Worm (Caenorhabditis elegans) whole organism, L4 larva: ENCODE data around the gene mesp-1.
A peak's percentile ranks its signal among the peaks of the same experiment; 100 is the strongest.

Experiments used
- F26F4.8 ChIP-seq: fragments of 200-800 bp; sonication (Bioruptor generic); conservative IDR thresholded peaks from 2 replicates; pipeline ENCODE4 v1.3.6; 2022; ENCODE audit warnings: missing genetic modification characterization, missing compliant biosample characterization
- F37D6.2 ChIP-seq: sonication (generic microtip); optimal IDR thresholded peaks from 2 replicates; lab custom pipeline; 2016; ENCODE audit warnings: mild to moderate bottlenecking, missing genetic modification characterization, missing compliant biosample characterization
- T20F7.1 ChIP-seq: fragments of 200-800 bp; sonication (Bioruptor generic); optimal IDR thresholded peaks from 2 replicates; lab custom pipeline; 2018; ENCODE audit warnings: mild to moderate bottlenecking, missing genetic modification characterization, missing compliant biosample characterization
- Y105C5A.15 ChIP-seq: fragments of 200-800 bp; sonication (Bioruptor generic); IDR thresholded peaks from 2 replicates; pipeline ENCODE4 v1.3.6; 2022; ENCODE audit warnings: missing genetic modification characterization, missing compliant biosample characterization
- ZK546.5 ChIP-seq, 2 experiments: sonication (generic microtip); optimal IDR thresholded peaks; 2 replicates each; lab custom pipeline; 2017; ENCODE audit warnings: missing biosample characterization in 2 of 2, missing genetic modification characterization in 2 of 2
- aha-1 ChIP-seq: fragments of 150-350 bp; peaks from one replicate; lab custom pipeline; 2014; ENCODE audit warnings: missing biosample characterization, missing genetic modification characterization
- arid-1 ChIP-seq: fragments of 200-800 bp; sonication (Bioruptor generic); conservative IDR thresholded peaks from 2 replicates; pipeline ENCODE4 v1.3.6; 2022; ENCODE audit warnings: missing genetic modification reagents, missing genetic modification characterization, missing compliant biosample characterization
- ceh-20 ChIP-seq: fragments of 200-800 bp; sonication (Bioruptor generic); IDR thresholded peaks from 2 replicates; pipeline ENCODE4 v1.3.6; 2022; ENCODE audit warnings: missing genetic modification reagents, missing genetic modification characterization, missing compliant biosample characterization
- ceh-32 ChIP-seq: sonication (generic microtip); optimal IDR thresholded peaks from 2 replicates; lab custom pipeline; 2016; ENCODE audit warnings: mild to moderate bottlenecking, missing genetic modification characterization, missing compliant biosample characterization; ENCODE audit not compliant: poor library complexity
- ceh-62 ChIP-seq: sonication (generic microtip); optimal IDR thresholded peaks from 2 replicates; lab custom pipeline; 2017; ENCODE audit warnings: missing biosample characterization, missing genetic modification characterization
- ceh-82 ChIP-seq: sonication (generic microtip); optimal IDR thresholded peaks from 2 replicates; lab custom pipeline; 2017; ENCODE audit warnings: missing biosample characterization, missing genetic modification characterization
- ces-1 ChIP-seq: fragments of 150-350 bp; sonication (generic microtip); optimal IDR thresholded peaks from 4 replicates; lab custom pipeline; 2014; ENCODE audit warnings: missing biosample characterization, missing genetic modification reagents, missing genetic modification characterization
- ctbp-1 ChIP-seq: fragments of 200-800 bp; sonication (Bioruptor generic); IDR thresholded peaks from 2 replicates; pipeline ENCODE4 v1.3.6; 2022; ENCODE audit warnings: missing genetic modification reagents, missing genetic modification characterization, missing compliant biosample characterization
- daf-12 ChIP-seq: fragments of 150-350 bp; optimal IDR thresholded peaks from 2 replicates; lab custom pipeline; 2014; ENCODE audit warnings: missing biosample characterization, missing genetic modification reagents, missing genetic modification characterization
- daf-16 ChIP-seq, 3 experiments: sonication (generic microtip); optimal IDR thresholded peaks; 2 replicates each; lab custom pipeline; 2016 to 2017; ENCODE audit warnings: missing genetic modification characterization in 3 of 3, missing genetic modification reagents in 3 of 3, mild to moderate bottlenecking in 2 of 3, missing compliant biosample characterization in 2 of 3, missing biosample characterization in 1 of 3, moderate library complexity in 1 of 3
- daf-8 ChIP-seq: fragments of 200-800 bp; sonication (Bioruptor generic); IDR thresholded peaks from 2 replicates; pipeline ENCODE4 v1.3.6; 2022; ENCODE audit warnings: missing genetic modification characterization, missing compliant biosample characterization
- dpl-1 ChIP-seq: fragments of 150-350 bp; optimal IDR thresholded peaks from 2 replicates; lab custom pipeline; 2014; ENCODE audit warnings: missing biosample characterization, missing genetic modification reagents, missing genetic modification characterization
- dve-1 ChIP-seq: sonication (generic microtip); optimal IDR thresholded peaks from 2 replicates; lab custom pipeline; 2017; ENCODE audit warnings: antibody characterized with exemption, mild to moderate bottlenecking, missing genetic modification characterization, missing compliant biosample characterization; ENCODE audit not compliant: insufficient read depth
- egl-27 ChIP-seq: sonication (generic microtip); optimal IDR thresholded peaks from 3 replicates; lab custom pipeline; 2017; ENCODE audit warnings: missing biosample characterization, missing genetic modification reagents, missing genetic modification characterization
- fkh-10 ChIP-seq: fragments of 150-350 bp; optimal IDR thresholded peaks from 2 replicates; lab custom pipeline; 2014; ENCODE audit warnings: missing biosample characterization, missing genetic modification reagents, missing genetic modification characterization
- fos-1 ChIP-seq: fragments of 150-350 bp; optimal IDR thresholded peaks from 2 replicates; lab custom pipeline; 2014; ENCODE audit warnings: missing biosample characterization, missing genetic modification characterization
- gei-8 ChIP-seq: fragments of 200-800 bp; sonication (Bioruptor generic); optimal IDR thresholded peaks from 2 replicates; lab custom pipeline; 2018; ENCODE audit warnings: mild to moderate bottlenecking, missing genetic modification characterization, missing compliant biosample characterization
- hlh-30 ChIP-seq: sonication (generic microtip); optimal IDR thresholded peaks from 2 replicates; lab custom pipeline; 2017; ENCODE audit warnings: antibody characterized with exemption, mild to moderate bottlenecking, missing genetic modification characterization, missing compliant biosample characterization; ENCODE audit not compliant: insufficient read depth
- hmg-1.1 ChIP-seq: fragments of 200-800 bp; sonication (Bioruptor generic); IDR thresholded peaks from 2 replicates; pipeline ENCODE4 v1.3.6; 2022; ENCODE audit warnings: missing genetic modification reagents, missing genetic modification characterization, missing compliant biosample characterization
- jun-1 ChIP-seq: fragments of 150-350 bp; optimal IDR thresholded peaks from 2 replicates; lab custom pipeline; 2014; ENCODE audit warnings: missing biosample characterization, missing genetic modification reagents, missing genetic modification characterization
- lin-38 ChIP-seq: fragments of 200-800 bp; sonication (Bioruptor generic); IDR thresholded peaks from 2 replicates; pipeline ENCODE4 v1.3.6; 2022; ENCODE audit warnings: missing genetic modification reagents, missing genetic modification characterization, missing compliant biosample characterization
- lir-3 ChIP-seq: sonication (generic microtip); optimal IDR thresholded peaks from 2 replicates; lab custom pipeline; 2016; ENCODE audit warnings: mild to moderate bottlenecking, missing genetic modification characterization, missing compliant biosample characterization
- lsy-2 ChIP-seq, 2 experiments: fragments of 150-350 bp in 1 of 2; sonication (generic microtip) in 1 of 2; optimal IDR thresholded peaks; 2 replicates each; lab custom pipeline; 2014 to 2017; ENCODE audit warnings: missing biosample characterization in 2 of 2, missing genetic modification characterization in 2 of 2
- madf-5 ChIP-seq, 2 experiments: fragments of 200-800 bp; sonication (Bioruptor generic); IDR thresholded peaks; 2 replicates each; pipeline ENCODE4 v1.3.6; 2022; ENCODE audit warnings: missing compliant biosample characterization in 2 of 2, missing genetic modification characterization in 2 of 2
- mdl-1 ChIP-seq, 2 experiments: fragments of 150-350 bp in 1 of 2; sonication (generic microtip) in 1 of 2; optimal IDR thresholded peaks; 2 replicates each; lab custom pipeline; 2014 to 2017; ENCODE audit warnings: missing biosample characterization in 2 of 2, missing genetic modification characterization in 2 of 2
- mep-1 ChIP-seq: fragments of 150-350 bp; sonication (generic microtip); optimal IDR thresholded peaks from 3 replicates; lab custom pipeline; 2014; ENCODE audit warnings: missing biosample characterization, missing genetic modification characterization
- mxl-2 ChIP-seq: fragments of 200-800 bp; sonication (Bioruptor generic); conservative IDR thresholded peaks from 2 replicates; pipeline ENCODE4 v1.3.6; 2022; ENCODE audit warnings: missing genetic modification reagents, missing genetic modification characterization, missing compliant biosample characterization
- nhr-102 ChIP-seq: sonication (generic microtip); optimal IDR thresholded peaks from 2 replicates; lab custom pipeline; 2016; ENCODE audit warnings: mild to moderate bottlenecking, missing genetic modification characterization, moderate library complexity, missing compliant biosample characterization
- nhr-111 ChIP-seq: fragments of 200-800 bp; sonication (Bioruptor generic); optimal IDR thresholded peaks from 2 replicates; lab custom pipeline; 2018; ENCODE audit warnings: mild to moderate bottlenecking, missing genetic modification characterization, missing compliant biosample characterization
- nhr-28 ChIP-seq: fragments of 150-350 bp; optimal IDR thresholded peaks from 2 replicates; lab custom pipeline; 2014; ENCODE audit warnings: missing biosample characterization, missing genetic modification characterization
- nhr-6 ChIP-seq: fragments of 150-350 bp; optimal IDR thresholded peaks from 2 replicates; lab custom pipeline; 2014; ENCODE audit warnings: missing biosample characterization, missing genetic modification characterization
- pqm-1 ChIP-seq: sonication (generic microtip); optimal IDR thresholded peaks from 2 replicates; lab custom pipeline; 2017; ENCODE audit warnings: missing biosample characterization, missing genetic modification characterization
- rbr-2 ChIP-seq: sonication (generic microtip); optimal IDR thresholded peaks from 2 replicates; lab custom pipeline; 2016; ENCODE audit warnings: missing genotype, missing genetic modification characterization, missing compliant biosample characterization
- saeg-2 ChIP-seq: fragments of 200-800 bp; sonication (Bioruptor generic); IDR thresholded peaks from 2 replicates; pipeline ENCODE4 v1.3.6; 2022; ENCODE audit warnings: missing genetic modification reagents, missing genetic modification characterization, missing compliant biosample characterization
- sdz-12 ChIP-seq: fragments of 200-800 bp; sonication (Bioruptor generic); optimal IDR thresholded peaks from 2 replicates; lab custom pipeline; 2018; ENCODE audit warnings: mild to moderate bottlenecking, missing genetic modification characterization, missing compliant biosample characterization
- set-16 ChIP-seq: fragments of 200-800 bp; sonication (Bioruptor generic); IDR thresholded peaks from 2 replicates; pipeline ENCODE4 v1.3.6; 2022; ENCODE audit warnings: missing genetic modification reagents, missing genetic modification characterization, missing compliant biosample characterization
- snpc-4 ChIP-seq: fragments of 150-350 bp; optimal IDR thresholded peaks from 2 replicates; lab custom pipeline; 2014; ENCODE audit warnings: missing biosample characterization, missing genetic modification characterization
- spr-1 ChIP-seq: sonication (generic microtip); optimal IDR thresholded peaks from 2 replicates; lab custom pipeline; 2016; ENCODE audit warnings: mild to moderate bottlenecking, missing genetic modification characterization, missing compliant biosample characterization
- spr-3 ChIP-seq: fragments of 200-800 bp; sonication (Bioruptor generic); optimal IDR thresholded peaks from 2 replicates; lab custom pipeline; 2018; ENCODE audit warnings: mild to moderate bottlenecking, missing genetic modification characterization, missing compliant biosample characterization
- unc-130 ChIP-seq: sonication (generic microtip); optimal IDR thresholded peaks from 2 replicates; lab custom pipeline; 2016; ENCODE audit warnings: missing genetic modification reagents, missing genetic modification characterization, missing compliant biosample characterization
- ztf-7 ChIP-seq: fragments of 150-350 bp; optimal IDR thresholded peaks from 2 replicates; lab custom pipeline; 2014; ENCODE audit warnings: missing biosample characterization, missing genetic modification characterization

Gene mesp-1

DNA sequence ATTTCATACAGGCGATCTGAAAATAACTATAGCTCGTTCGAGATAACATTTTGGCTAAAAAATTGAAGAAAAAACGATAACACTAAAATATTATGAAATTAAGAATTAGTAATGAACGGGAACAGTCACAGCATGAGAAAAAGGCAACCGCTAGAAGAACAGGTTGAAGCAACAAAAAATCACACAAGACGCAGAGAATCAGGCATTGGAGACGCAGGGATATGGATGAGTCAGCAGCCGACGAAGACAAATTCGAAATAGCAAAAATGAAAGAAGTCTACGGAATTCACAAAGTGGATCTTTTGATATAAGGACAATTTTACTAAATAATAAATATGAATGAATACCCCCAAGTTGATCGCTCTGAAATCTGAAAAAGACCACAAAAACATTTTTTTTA, 11.4 kb downstream of the mesp-1 start, which contains the start of gene tag-77:
Gene tag-77 (minus strand): TSS at position 15 of the 400 bp plus-strand sequence.
- peak in 1 of 2 experiments; percentile 4 for TF ChIP-seq mdl-1 (tag; optimal IDR thresholded peaks at IDR 0.05; lab: Kevin White, UChicago)
- TF ChIP-seq nhr-28 (tag; lab: Kevin White, UChicago), result peak; percentile 26
- TF ChIP-seq mxl-2, result no peak
- no peak for TF ChIP-seq spr-1 (tag; lab: Kevin White, UChicago)
- TF ChIP-seq nhr-6 (tag; lab: Kevin White, UChicago), result peak; percentile 13
- TF ChIP-seq gei-8, result no peak
- TF ChIP-seq arid-1 (GFP tag; lab: Robert Waterston, UW), result peak; percentile 23; the same call in 1 of the 2 replicates
- TF ChIP-seq ZK546.5 (tag; optimal IDR thresholded peaks at IDR 0.05; lab: Kevin White, UChicago), result no peak
- TF ChIP-seq ztf-7 (tag; lab: Kevin White, UChicago), result no peak
- TF ChIP-seq dve-1 (tag; lab: Kevin White, UChicago), result peak; percentile 21
- peak; percentile 36 for TF ChIP-seq hlh-30
- no peak for TF ChIP-seq lin-38
- no peak for TF ChIP-seq nhr-102
- no peak for TF ChIP-seq daf-12
- no peak for TF ChIP-seq fos-1 (tag; lab: Kevin White, UChicago)
- no peak for TF ChIP-seq ceh-20 (GFP tag; lab: Robert Waterston, UW)
- no peak for TF ChIP-seq ceh-32
- no peak for TF ChIP-seq ceh-82

DNA sequence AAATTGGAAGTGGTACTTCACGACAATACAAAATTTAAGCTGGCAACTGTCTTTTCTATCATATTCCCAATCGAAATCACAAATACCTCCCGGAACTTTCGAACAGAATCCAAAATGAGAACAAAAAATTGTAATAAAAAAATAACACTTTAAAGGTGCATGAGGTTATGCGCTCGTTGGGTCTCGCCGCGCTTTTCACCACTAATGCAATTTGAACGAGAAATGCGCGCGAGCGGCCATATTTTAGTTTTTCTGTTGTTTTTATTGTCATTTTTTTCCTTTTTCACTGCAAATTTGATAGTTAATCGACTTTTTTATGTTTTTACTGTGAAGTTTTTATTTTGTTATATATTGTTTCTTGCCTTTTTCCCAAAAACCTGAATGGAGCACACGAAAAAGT, 11.9 kb downstream of the mesp-1 start, which contains the start of gene mes-6:
Gene mes-6 (plus strand): TSS at position 229 of the 400 bp plus-strand sequence.
- TF ChIP-seq unc-130 (peak; percentile 39), dve-1 (tag; lab: Kevin White, UChicago) (peak; percentile 24), aha-1 (tag; lab: Kevin White, UChicago) (peak; percentile 20), mep-1 (peak; percentile 46), hlh-30 (peak; percentile 57), snpc-4 (tag; lab: Kevin White, UChicago) (no peak), ctbp-1 (GFP tag; lab: Robert Waterston, UW) (no peak), fkh-10 (GFP tag; lab: Kevin White, UChicago) (peak; percentile 20), daf-16 (GFP tag; optimal IDR thresholded peaks at IDR 0.05; lab: Kevin White, UChicago) (no peak), daf-16 (tag; optimal IDR thresholded peaks at IDR 0.05; lab: Kevin White, UChicago) (peak; percentile 29), dpl-1 (peak; percentile 84), hmg-1.1 (GFP tag; lab: Robert Waterston, UW) (0 out of 2 replicates have a peak, but pooled peaks have one; percentile 12), ces-1 (GFP tag; lab: Kevin White, UChicago) (peak; percentile 58), lin-38 (peak; percentile 44), set-16 (GFP tag; lab: Robert Waterston, UW) (no peak), lsy-2 (tag; optimal IDR thresholded peaks at IDR 0.05; lab: Kevin White, UChicago) (peak in 1 of 2 experiments; percentile 78)

DNA sequence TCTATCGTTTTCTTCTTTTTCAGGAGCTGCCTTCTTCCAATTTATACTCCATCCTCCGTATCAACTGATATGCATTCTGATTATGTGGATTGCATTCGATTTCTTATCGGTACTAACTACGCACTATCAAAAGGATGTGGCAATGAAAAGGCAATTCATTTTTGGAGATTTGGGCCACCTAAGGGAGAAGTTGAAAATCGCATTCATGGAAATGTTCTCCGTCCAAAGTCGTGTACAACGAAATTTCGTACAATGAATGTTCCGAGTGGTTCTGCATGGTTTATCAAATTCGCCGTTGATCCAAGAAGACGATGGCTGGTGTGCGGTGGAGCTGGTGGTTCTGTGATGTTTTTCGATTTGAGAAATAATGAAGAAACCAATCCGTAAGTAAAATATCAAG, 13.6 kb downstream of the mesp-1 start, which contains the start of gene C09G4.4:
Gene C09G4.4 (plus strand): TSS at position 301 of the 400 bp plus-strand sequence.
- no peak for TF ChIP-seq sdz-12 (GFP tag; lab: Kevin White, UChicago)
- TF ChIP-seq pqm-1, result no peak
- TF ChIP-seq madf-5 (GFP tag; IDR thresholded peaks at IDR 0.05; lab: Robert Waterston, UW), result no peak
- no peak for TF ChIP-seq saeg-2 (GFP tag; lab: Robert Waterston, UW)
- TF ChIP-seq T20F7.1 (GFP tag; lab: Kevin White, UChicago), result no peak
- no peak for TF ChIP-seq rbr-2 (tag; lab: Kevin White, UChicago)
- no peak for TF ChIP-seq jun-1
- no peak for TF ChIP-seq F37D6.2 (tag; lab: Kevin White, UChicago)
- TF ChIP-seq nhr-111 (GFP tag; lab: Kevin White, UChicago), result no peak
- no peak for TF ChIP-seq daf-8
- TF ChIP-seq egl-27 (tag; lab: Kevin White, UChicago), result no peak
- no peak for TF ChIP-seq unc-130
- no peak for TF ChIP-seq ZK546.5 (tag; optimal IDR thresholded peaks at IDR 0.05; lab: Kevin White, UChicago)
- no peak for TF ChIP-seq lir-3 (tag; lab: Kevin White, UChicago)
- no peak for TF ChIP-seq F26F4.8
- no peak for TF ChIP-seq mxl-2
- TF ChIP-seq spr-3 (GFP tag; lab: Kevin White, UChicago), result no peak
- no peak for TF ChIP-seq ceh-62 (tag; lab: Kevin White, UChicago)
- TF ChIP-seq Y105C5A.15 (GFP tag; lab: Robert Waterston, UW), result no peak
